Fruit fly (Drosophila melanogaster): ENCODE data around the gene dos.

dos gene

DNA sequence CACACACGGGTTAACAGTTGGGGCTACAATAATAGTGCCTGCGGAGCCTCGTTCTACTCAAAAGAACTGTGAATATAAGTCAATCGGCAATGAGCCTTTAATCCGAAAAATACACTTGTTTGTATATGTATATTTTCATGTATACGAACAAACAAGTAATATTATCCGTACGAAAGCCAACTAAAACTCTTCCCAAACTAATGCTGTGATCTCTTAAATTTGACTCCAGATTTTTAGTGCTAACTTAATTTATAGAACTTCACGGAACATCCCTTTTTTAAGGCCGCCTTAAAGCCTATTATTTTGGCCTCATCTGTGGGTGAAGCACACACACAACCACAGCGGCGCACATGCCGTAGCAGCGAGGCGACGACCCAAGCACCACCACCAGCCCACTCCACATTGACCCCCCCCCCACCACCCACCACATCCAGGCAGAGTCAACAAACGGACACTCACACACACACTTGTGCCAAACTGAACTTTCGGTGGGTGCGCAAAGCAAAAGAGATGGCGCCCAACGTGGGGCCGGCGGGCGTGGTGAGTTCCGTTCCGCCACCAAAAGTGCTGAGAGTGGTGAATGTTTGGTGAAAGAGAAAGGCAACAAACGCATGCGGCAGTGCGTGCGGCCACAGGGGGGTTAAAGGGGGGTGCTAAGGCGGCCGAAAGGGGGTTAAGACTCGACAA lies 5.0 kb upstream of the dos start (continued):
- peak; percentile 79 for TF ChIP-seq Camta (GFP tag; optimal IDR thresholded peaks at IDR 0.05)
- peak; percentile 81 for TF ChIP-seq Six4 (GFP tag; optimal IDR thresholded peaks at IDR 0.05)
- TF ChIP-seq Bgb (GFP tag; IDR thresholded peaks at IDR 0.05; ENCODE audit: partially characterized antibody), result peak; percentile 58; the same call in 1 of the 2 replicates
- TF ChIP-seq Rfx (GFP tag; IDR thresholded peaks at IDR 0.05), result peak; percentile 60; the same call in 1 of the 2 replicates
- peak; percentile 34; the same call in 1 of the 3 replicates for TF ChIP-seq Aef1 (GFP tag; IDR thresholded peaks at IDR 0.05)
- peak; percentile 40; the same call in 1 of the 2 replicates for TF ChIP-seq CG14667 (GFP tag; IDR thresholded peaks at IDR 0.05)
- TF ChIP-seq salm (tag; optimal IDR thresholded peaks at IDR 0.05), result peak; percentile 68
- peak; percentile 76 for TF ChIP-seq CG10462 (GFP tag; optimal IDR thresholded peaks at IDR 0.05)
- TF ChIP-seq inv (GFP tag; IDR thresholded peaks at IDR 0.05; ENCODE audit: partially characterized antibody), result no peak
- peak; percentile 85 for TF ChIP-seq CG1529 (GFP tag; optimal IDR thresholded peaks at IDR 0.05)
- TF ChIP-seq CG10274 (GFP tag; optimal IDR thresholded peaks at IDR 0.05), result peak; percentile 61
- peak; percentile 9; the same call in 1 of the 2 replicates for TF ChIP-seq CG43689 (GFP tag; IDR thresholded peaks at IDR 0.05)
- peak; percentile 53 for TF ChIP-seq onecut (GFP tag; IDR thresholded peaks at IDR 0.05)
- TF ChIP-seq gce (GFP tag; IDR thresholded peaks at IDR 0.05), result no peak; the same call in 2 of the 3 replicates
- peak; percentile 70 for TF ChIP-seq Oaz (GFP tag; IDR thresholded peaks at IDR 0.05)
- no peak for TF ChIP-seq fru (optimal IDR thresholded peaks at IDR 0.05)
- 0 out of 3 replicates have a peak, but pooled peaks have one; percentile 50 for TF ChIP-seq CG11456 (GFP tag; IDR thresholded peaks at IDR 0.05)
- peak; percentile 77 for TF ChIP-seq CG10431 (GFP tag; optimal IDR thresholded peaks at IDR 0.05)
- TF ChIP-seq CG18764 (GFP tag; optimal IDR thresholded peaks at IDR 0.05), result peak; percentile 66
- TF ChIP-seq CG2678 (tag; optimal IDR thresholded peaks at IDR 0.05), result peak; percentile 93
- TF ChIP-seq CG4707 (GFP tag; optimal IDR thresholded peaks at IDR 0.05), result peak; percentile 55
- peak; percentile 70 for TF ChIP-seq Fer3 (tag; optimal IDR thresholded peaks at IDR 0.05)
- TF ChIP-seq pb (GFP tag; optimal IDR thresholded peaks at IDR 0.05), result peak; percentile 65
- peak; percentile 38 for TF ChIP-seq ac (GFP tag; optimal IDR thresholded peaks at IDR 0.05)
- peak; percentile 75 for TF ChIP-seq CG18476 (GFP tag; optimal IDR thresholded peaks at IDR 0.05)
- peak; percentile 82 for TF ChIP-seq NfI (GFP tag; optimal IDR thresholded peaks at IDR 0.05)
- no peak for TF ChIP-seq gcm2 (GFP tag; optimal IDR thresholded peaks at IDR 0.05)
- peak; percentile 78 for TF ChIP-seq Ssrp (tag; optimal IDR thresholded peaks at IDR 0.05)
- peak; percentile 79 for TF ChIP-seq ind (GFP tag; optimal IDR thresholded peaks at IDR 0.05)
- peak; percentile 50 for TF ChIP-seq CG7987 (GFP tag; optimal IDR thresholded peaks at IDR 0.05)
- peak; percentile 85 for TF ChIP-seq org-1 (GFP tag; optimal IDR thresholded peaks at IDR 0.05)
- no peak for TF ChIP-seq Poxn (GFP tag; IDR thresholded peaks at IDR 0.05)
- peak; percentile 56 for TF ChIP-seq CG13123 (GFP tag; optimal IDR thresholded peaks at IDR 0.05)
- TF ChIP-seq CG9609 (GFP tag; optimal IDR thresholded peaks at IDR 0.05), result peak; percentile 66
- peak; percentile 15 for TF ChIP-seq CG17802 (tag; optimal IDR thresholded peaks at IDR 0.05)
- TF ChIP-seq Pdp1 (GFP tag; optimal IDR thresholded peaks at IDR 0.05), result peak; percentile 62 to 76
- TF ChIP-seq CG6689 (GFP tag; IDR thresholded peaks at IDR 0.05), result peak; percentile 85
- TF ChIP-seq CG2712 (tag; optimal IDR thresholded peaks at IDR 0.05), result peak; percentile 89
- peak; percentile 13 for TF ChIP-seq CG14965 (GFP tag; optimal IDR thresholded peaks at IDR 0.05; ENCODE audit: borderline replicate concordance)
- peak; percentile 67 for TF ChIP-seq gsb-n (tag; optimal IDR thresholded peaks at IDR 0.05)
- TF ChIP-seq CG13894 (tag; optimal IDR thresholded peaks at IDR 0.05), result peak; percentile 50
- TF ChIP-seq HLHmδ (GFP tag; optimal IDR thresholded peaks at IDR 0.05), result no peak
- peak; percentile 77 for TF ChIP-seq cg (GFP tag; optimal IDR thresholded peaks at IDR 0.05)
- no peak for TF ChIP-seq Dref (GFP tag; IDR thresholded peaks at IDR 0.05)
- TF ChIP-seq her (GFP tag; optimal IDR thresholded peaks at IDR 0.05), result no peak
- peak; percentile 58 for TF ChIP-seq cato (GFP tag; optimal IDR thresholded peaks at IDR 0.05; ENCODE audit: borderline replicate concordance)
- peak; percentile 22; the same call in 1 of the 2 replicates for TF ChIP-seq Scr (GFP tag; IDR thresholded peaks at IDR 0.05; ENCODE audit: partially characterized antibody)
- peak; percentile 79 for TF ChIP-seq Chrac-16 (GFP tag; optimal IDR thresholded peaks at IDR 0.05)
- peak; percentile 33 for TF ChIP-seq CG15696 (tag; optimal IDR thresholded peaks at IDR 0.05)
